Worm (Caenorhabditis elegans): ENCODE results near the gene C15H9.11.

DNA sequence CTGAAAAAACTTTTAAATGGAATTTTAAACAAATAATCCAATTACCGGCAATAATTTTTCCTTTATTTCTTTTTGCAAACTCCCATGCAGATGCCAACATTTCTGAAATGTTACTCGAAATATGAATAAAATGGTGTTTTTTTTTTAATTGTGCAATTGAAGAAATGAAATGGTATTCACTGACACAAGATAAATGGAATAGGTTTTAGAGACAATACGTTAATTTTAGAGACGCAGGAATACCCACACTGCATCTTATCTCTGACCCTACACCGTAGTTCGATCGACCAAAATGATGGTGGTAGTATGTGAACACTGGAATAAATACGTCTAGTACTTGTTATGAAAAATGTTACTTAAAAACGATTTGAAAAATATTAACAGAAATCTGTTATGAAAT lies 9.6 kb upstream of the C15H9.11 start, which contains the start of gene prx-3:
- peak; percentile 4 for TF ChIP-seq elt-2 (tag; optimal IDR thresholded peaks at IDR 0.05)
- TF ChIP-seq unc-86 (tag; optimal IDR thresholded peaks at IDR 0.05), result no peak
- no peak for TF ChIP-seq ama-1 (optimal IDR thresholded peaks at IDR 0.05)
- no peak for TF ChIP-seq rnt-1 (tag; optimal IDR thresholded peaks at IDR 0.05)
